Fruit fly (Drosophila melanogaster) whole organism, embryonic: Measurements from ENCODE around the gene Lamtor5.

Experiments used
- Asciz ChIP-seq: fragments of 200-800 bp; sonication (Bioruptor generic); optimal IDR thresholded peaks from 2 replicates; lab custom pipeline; 2017; ENCODE audit warnings: missing biosample characterization, mild to moderate bottlenecking, missing genetic modification characterization, missing genetic modification reagents
- BEAF-32 ChIP-seq: fragments of 200-800 bp; sonication (Bioruptor generic); optimal IDR thresholded peaks from 3 replicates; lab custom pipeline; 2017; ENCODE audit warnings: missing biosample characterization, missing genetic modification characterization, mild to moderate bottlenecking, moderate library complexity, missing genetic modification reagents
- CG11085 ChIP-seq: fragments of 200-800 bp; sonication (Bioruptor generic); IDR thresholded peaks from 2 replicates; pipeline ENCODE4 v1.3.6; 2022; ENCODE audit warnings: missing biosample characterization, missing genetic modification characterization
- CG11723 ChIP-seq: fragments of 200-800 bp; sonication (Bioruptor generic); optimal IDR thresholded peaks from 2 replicates; lab custom pipeline; 2017; ENCODE audit warnings: missing biosample characterization, mild to moderate bottlenecking, missing genetic modification characterization
- CG12071 ChIP-seq: fragments of 200-800 bp; sonication (Bioruptor generic); optimal IDR thresholded peaks from 3 replicates; lab custom pipeline; 2018; ENCODE audit warnings: missing biosample characterization, mild to moderate bottlenecking, missing genetic modification characterization
- CG1233 ChIP-seq: fragments of 200-800 bp; sonication (Bioruptor generic); optimal IDR thresholded peaks from 4 replicates; lab custom pipeline; 2018; ENCODE audit warnings: missing biosample characterization, mild to moderate bottlenecking, missing genetic modification characterization
- CG13123 ChIP-seq: fragments of 200-800 bp; sonication (Bioruptor generic); optimal IDR thresholded peaks from 2 replicates; lab custom pipeline; 2016; ENCODE audit warnings: missing biosample characterization, missing genetic modification characterization
- CG13296 ChIP-seq: fragments of 200-800 bp; sonication (Bioruptor generic); optimal IDR thresholded peaks from 3 replicates; lab custom pipeline; 2018; ENCODE audit warnings: missing biosample characterization, mild to moderate bottlenecking, missing genetic modification characterization
- CG13775 ChIP-seq: fragments of 200-800 bp; sonication (Bioruptor generic); optimal IDR thresholded peaks from 3 replicates; lab custom pipeline; 2017; ENCODE audit warnings: missing biosample characterization, mild to moderate bottlenecking, missing genetic modification characterization
- CG14965 ChIP-seq: fragments of 200-800 bp; sonication (Bioruptor generic); optimal IDR thresholded peaks from 2 replicates; lab custom pipeline; 2016; ENCODE audit warnings: missing biosample characterization, missing genetic modification characterization, borderline replicate concordance
- CG1792 ChIP-seq: fragments of 200-800 bp; sonication (Bioruptor generic); optimal IDR thresholded peaks from 2 replicates; lab custom pipeline; 2016; ENCODE audit warnings: missing biosample characterization, missing genetic modification characterization
- CG2120 ChIP-seq: fragments of 200-800 bp; sonication (Bioruptor generic); optimal IDR thresholded peaks from 3 replicates; lab custom pipeline; 2016; ENCODE audit warnings: missing biosample characterization, missing genetic modification characterization
- CG31224 ChIP-seq: fragments of 200-800 bp; sonication (Bioruptor generic); IDR thresholded peaks from 2 replicates; pipeline ENCODE4 v1.3.6; 2022; ENCODE audit warnings: missing biosample characterization, missing genetic modification characterization
- CG43689 ChIP-seq: fragments of 200-800 bp; sonication (Bioruptor generic); IDR thresholded peaks from 2 replicates; pipeline ENCODE4 v1.3.6; 2022; ENCODE audit warnings: missing biosample characterization, missing genetic modification characterization
- CG4617 ChIP-seq: fragments of 200-800 bp; sonication (Bioruptor generic); optimal IDR thresholded peaks from 3 replicates; lab custom pipeline; 2016; ENCODE audit warnings: missing biosample characterization, missing genetic modification characterization, borderline replicate concordance
- CG4730 ChIP-seq: fragments of 200-800 bp; sonication (Bioruptor generic); IDR thresholded peaks from 2 replicates; pipeline ENCODE4 v1.3.6; 2022; ENCODE audit warnings: missing biosample characterization, missing genetic modification characterization
- CG5953 ChIP-seq: fragments of 200-800 bp; sonication (Bioruptor generic); IDR thresholded peaks from 2 replicates; pipeline ENCODE4 v1.3.6; 2022; ENCODE audit warnings: missing biosample characterization, missing genetic modification characterization
- CG6683 ChIP-seq: fragments of 200-800 bp; sonication (Bioruptor generic); optimal IDR thresholded peaks from 2 replicates; lab custom pipeline; 2017; ENCODE audit warnings: missing biosample characterization, mild to moderate bottlenecking, missing genetic modification characterization, missing genetic modification reagents
- CG7839 ChIP-seq: fragments of 200-800 bp; sonication (Bioruptor generic); optimal IDR thresholded peaks from 3 replicates; lab custom pipeline; 2018; ENCODE audit warnings: missing biosample characterization, mild to moderate bottlenecking, missing genetic modification characterization, moderate library complexity
- CG8944 ChIP-seq: fragments of 200-800 bp; sonication (Bioruptor generic); optimal IDR thresholded peaks from 3 replicates; lab custom pipeline; 2016; ENCODE audit warnings: missing biosample characterization, missing genetic modification characterization
- CTCF ChIP-seq: fragments of 200-800 bp; sonication (Bioruptor generic); optimal IDR thresholded peaks from 2 replicates; lab custom pipeline; 2017; ENCODE audit warnings: missing biosample characterization, mild to moderate bottlenecking, missing genetic modification characterization, moderate library complexity
- CkIIα-i1 ChIP-seq: fragments of 200-800 bp; sonication (Bioruptor generic); IDR thresholded peaks from 2 replicates; pipeline ENCODE4 v1.3.6; 2022; ENCODE audit warnings: missing biosample characterization, missing genetic modification characterization
- D ChIP-seq, 2 experiments: fragments of 200-800 bp in 1 of 2; fragments of >200 bp in 1 of 2; sonication (Bioruptor generic) in 1 of 2; optimal IDR thresholded peaks; 2 replicates in 1 of 2; 3 replicates in 1 of 2; lab custom pipeline; 2017; ENCODE audit warnings: mild to moderate bottlenecking in 1 of 2, missing biosample characterization in 1 of 2, missing genetic modification characterization in 1 of 2, missing genetic modification reagents in 1 of 2
- Doc3 ChIP-seq: fragments of 200-800 bp; sonication (Bioruptor generic); IDR thresholded peaks from 3 replicates; pipeline ENCODE4 v1.3.6; 2022; ENCODE audit warnings: missing biosample characterization, missing genetic modification characterization; ENCODE audit not compliant: partially characterized antibody
- Dref ChIP-seq: fragments of 200-800 bp; sonication (Bioruptor generic); IDR thresholded peaks from 2 replicates; pipeline ENCODE4 v1.3.6; 2022; ENCODE audit warnings: missing biosample characterization, missing genetic modification characterization
- ERR ChIP-seq: fragments of 200-800 bp; sonication (Bioruptor generic); optimal IDR thresholded peaks from 2 replicates; lab custom pipeline; 2016; ENCODE audit warnings: missing biosample characterization, missing genetic modification characterization
- H15 ChIP-seq: fragments of 200-800 bp; sonication (Bioruptor generic); IDR thresholded peaks from 3 replicates; pipeline ENCODE4 v1.3.6; 2022; ENCODE audit warnings: missing biosample characterization, missing genetic modification characterization
- HmgD ChIP-seq: fragments of 200-800 bp; sonication (Bioruptor generic); optimal IDR thresholded peaks from 3 replicates; lab custom pipeline; 2016; ENCODE audit warnings: missing biosample characterization, missing genetic modification characterization
- Mrtf ChIP-seq: fragments of 200-800 bp; sonication (Bioruptor generic); IDR thresholded peaks from 3 replicates; pipeline ENCODE4 v1.3.6; 2022; ENCODE audit warnings: missing biosample characterization, missing genetic modification characterization
- Side ChIP-seq: fragments of 200-800 bp; sonication (Bioruptor generic); optimal IDR thresholded peaks from 2 replicates; lab custom pipeline; 2016; ENCODE audit warnings: missing biosample characterization, missing genetic modification characterization
- TFAM ChIP-seq: fragments of 200-800 bp; sonication (Bioruptor generic); optimal IDR thresholded peaks from 2 replicates; lab custom pipeline; 2017; ENCODE audit warnings: missing biosample characterization, missing genetic modification characterization, inconsistent platforms
- Taf1 ChIP-seq: fragments of 200-800 bp; sonication (Bioruptor generic); IDR thresholded peaks from 2 replicates; pipeline ENCODE4 v1.3.6; 2022; ENCODE audit warnings: missing biosample characterization, missing genetic modification characterization
- Tbp ChIP-seq: fragments of >200 bp; optimal IDR thresholded peaks from 2 replicates; lab custom pipeline; 2018; ENCODE audit warnings: missing biosample characterization, missing genetic modification characterization
- YL-1 ChIP-seq: fragments of 200-800 bp; sonication (Bioruptor generic); optimal IDR thresholded peaks from 3 replicates; lab custom pipeline; 2017; ENCODE audit warnings: missing biosample characterization, mild to moderate bottlenecking, missing genetic modification characterization
- kah ChIP-seq: fragments of 200-800 bp; sonication (Bioruptor generic); optimal IDR thresholded peaks from 2 replicates; lab custom pipeline; 2018; ENCODE audit warnings: missing biosample characterization, mild to moderate bottlenecking, missing genetic modification characterization
- org-1 ChIP-seq: fragments of 200-800 bp; sonication (Bioruptor generic); optimal IDR thresholded peaks from 2 replicates; lab custom pipeline; 2017; ENCODE audit warnings: missing biosample characterization, missing genetic modification characterization
- pros ChIP-seq: fragments of 200-800 bp; sonication (Bioruptor generic); optimal IDR thresholded peaks from 3 replicates; lab custom pipeline; 2019; ENCODE audit warnings: missing biosample characterization, mild to moderate bottlenecking, missing genetic modification characterization, moderate library complexity
- salm ChIP-seq: fragments of 200-800 bp; sonication (Bioruptor generic); optimal IDR thresholded peaks from 2 replicates; lab custom pipeline; 2018; ENCODE audit warnings: missing biosample characterization, mild to moderate bottlenecking, missing genetic modification characterization
- schlank ChIP-seq: fragments of 200-800 bp; sonication (Bioruptor generic); optimal IDR thresholded peaks from 2 replicates; lab custom pipeline; 2018; ENCODE audit warnings: missing biosample characterization, mild to moderate bottlenecking, missing genetic modification characterization
- sens ChIP-seq: fragments of 200-800 bp; sonication (Bioruptor generic); peaks from one replicate; lab custom pipeline; 2016; ENCODE audit warnings: missing biosample characterization, missing genetic modification characterization
- slbo ChIP-seq: fragments of 200-800 bp; sonication (Bioruptor generic); IDR thresholded peaks from 2 replicates; pipeline ENCODE4 v1.3.6; 2022; ENCODE audit warnings: missing biosample characterization, missing genetic modification characterization
- toy ChIP-seq: fragments of 200-800 bp; sonication (Bioruptor generic); IDR thresholded peaks from 2 replicates; pipeline ENCODE4 v1.3.6; 2022; ENCODE audit warnings: missing biosample characterization, missing genetic modification characterization
- trem ChIP-seq: fragments of 200-800 bp; optimal IDR thresholded peaks from 3 replicates; lab custom pipeline; 2019; ENCODE audit warnings: missing biosample characterization, mild to moderate bottlenecking, missing genetic modification characterization, moderate library complexity
- unpg ChIP-seq: fragments of 200-800 bp; sonication (Bioruptor generic); optimal IDR thresholded peaks from 3 replicates; lab custom pipeline; 2018; ENCODE audit warnings: missing biosample characterization, mild to moderate bottlenecking, missing genetic modification characterization, moderate library complexity
- wek ChIP-seq: fragments of 200-800 bp; sonication (Bioruptor generic); optimal IDR thresholded peaks from 3 replicates; lab custom pipeline; 2018; ENCODE audit warnings: missing biosample characterization, mild to moderate bottlenecking, missing genetic modification characterization, moderate library complexity
- yki ChIP-seq: fragments of >200 bp; optimal IDR thresholded peaks from 3 replicates; lab custom pipeline; 2018
- zfh2 ChIP-seq: fragments of 200-800 bp; sonication (Bioruptor generic); optimal IDR thresholded peaks from 2 replicates; lab custom pipeline; 2016; ENCODE audit warnings: missing biosample characterization, missing genetic modification characterization

Gene Lamtor5

DNA sequence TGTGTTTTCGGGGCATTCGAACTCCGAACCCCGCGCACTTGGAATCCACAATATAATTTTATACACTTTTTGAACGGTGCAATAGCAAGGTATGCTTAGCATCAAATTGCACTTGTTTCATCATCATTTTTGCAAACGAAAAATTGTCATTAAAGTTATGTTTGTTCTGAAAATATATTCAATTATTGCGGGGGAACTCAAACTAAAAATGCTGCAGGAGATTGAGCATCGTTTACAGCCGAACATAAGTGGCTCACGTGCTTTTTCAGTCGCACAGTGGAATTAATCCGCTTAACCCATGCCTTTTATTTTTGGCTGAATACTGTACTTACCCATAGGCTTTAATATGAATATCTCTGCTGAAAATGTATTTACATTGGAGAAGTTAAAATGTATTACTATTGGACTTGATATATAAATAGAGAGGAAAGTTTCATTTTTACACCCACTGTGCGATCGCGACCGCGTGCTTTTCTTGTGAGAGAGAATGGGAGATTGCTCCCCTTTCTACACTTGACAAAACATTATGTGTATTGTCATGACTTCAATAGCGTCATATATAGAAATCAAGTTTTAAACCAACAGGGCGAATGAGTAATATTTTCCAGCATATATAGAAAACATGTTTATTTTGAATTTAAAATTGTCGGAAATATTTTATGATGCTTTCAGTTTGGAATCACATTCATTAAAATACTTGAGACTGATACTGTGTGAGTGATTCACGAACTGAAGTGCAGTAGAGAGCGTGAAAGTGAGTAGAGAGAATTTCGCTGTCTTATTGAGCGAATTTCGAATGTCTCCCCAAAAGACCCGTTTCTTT, 28.2 kb downstream of the Lamtor5 start (continued):
- TF ChIP-seq yki (lab: Kevin White, UChicago) (no peak), CG31224 (GFP tag; lab: Robert Waterston, UW) (peak; percentile 92), CG12071 (GFP tag; lab: Kevin White, UChicago) (peak; percentile 97), Side (GFP tag; lab: Kevin White, UChicago) (peak; percentile 90), TFAM (GFP tag; lab: Kevin White, UChicago) (peak; percentile 79), H15 (GFP tag; lab: Robert Waterston, UW) (peak; percentile 98), CG5953 (peak; percentile 97), CG11085 (GFP tag; lab: Robert Waterston, UW) (peak; percentile 95), CG6683 (peak; percentile 87), Doc3 (no peak), Asciz (GFP tag; lab: Kevin White, UChicago) (peak; percentile 90), CG4617 (GFP tag; lab: Kevin White, UChicago) (peak; percentile 89), schlank (tag; lab: Kevin White, UChicago) (peak; percentile 88), slbo (GFP tag; lab: Robert Waterston, UW) (peak; percentile 98), salm (tag; lab: Kevin White, UChicago) (peak; percentile 94), CG1792 (GFP tag; lab: Kevin White, UChicago) (peak; percentile 89), CG14965 (GFP tag; lab: Kevin White, UChicago) (peak; percentile 64), BEAF-32 (GFP tag; lab: Kevin White, UChicago) (peak; percentile 13), Mrtf (GFP tag; lab: Robert Waterston, UW) (peak; percentile 96), wek (GFP tag; lab: Kevin White, UChicago) (peak; percentile 89), CG7839 (tag; lab: Kevin White, UChicago) (peak; percentile 97), unpg (GFP tag; lab: Kevin White, UChicago) (peak; percentile 99), CG2120 (GFP tag; lab: Kevin White, UChicago) (peak; percentile 98), trem (tag; lab: Kevin White, UChicago) (peak; percentile 89), CG8944 (GFP tag; lab: Kevin White, UChicago) (peak; percentile 91), toy (GFP tag; lab: Robert Waterston, UW) (peak; percentile 90), kah (GFP tag; lab: Kevin White, UChicago) (peak; percentile 86), CTCF (peak; percentile 66), CkIIα-i1 (GFP tag; lab: Robert Waterston, UW) (peak; percentile 77; the same call in 1 of the 2 replicates), Tbp (no peak), org-1 (GFP tag; lab: Kevin White, UChicago) (peak; percentile 92), CG4730 (GFP tag; lab: Robert Waterston, UW) (peak; percentile 96), pros (GFP tag; lab: Kevin White, UChicago) (peak; percentile 35), Taf1 (GFP tag; lab: Robert Waterston, UW) (peak; percentile 93), sens (GFP tag; lab: Kevin White, UChicago) (peak; percentile 98), CG11723 (GFP tag; lab: Kevin White, UChicago) (peak; percentile 90), CG1233 (peak; percentile 94), CG13775 (GFP tag; lab: Kevin White, UChicago) (peak; percentile 92), zfh2 (GFP tag; lab: Kevin White, UChicago) (peak; percentile 96), CG43689 (GFP tag; lab: Robert Waterston, UW) (peak; percentile 93), CG13296 (peak; percentile 95), Dref (GFP tag; lab: Robert Waterston, UW) (peak; percentile 40; the same call in 1 of the 2 replicates), YL-1 (GFP tag; lab: Kevin White, UChicago) (peak; percentile 78), CG13123 (peak; percentile 90), D (optimal IDR thresholded peaks at IDR 0.05; lab: Kevin White, UChicago) (no peak), D (GFP tag; optimal IDR thresholded peaks at IDR 0.05; lab: Kevin White, UChicago) (peak; percentile 93), HmgD (GFP tag; lab: Kevin White, UChicago) (peak; percentile 85), ERR (GFP tag; lab: Kevin White, UChicago) (peak; percentile 88)
- TF ChIP-seq, all 482 proteins: peak for 441
